Fruit fly (Drosophila melanogaster) whole organism, embryonic: ENCODE data around the gene baf.
A peak's percentile ranks its signal among the peaks of the same experiment; 100 is the strongest.

Experiments used
- Asciz ChIP-seq: fragments of 200-800 bp; sonication (Bioruptor generic); optimal IDR thresholded peaks from 2 replicates; lab custom pipeline; 2017; ENCODE audit warnings: missing biosample characterization, mild to moderate bottlenecking, missing genetic modification characterization, missing genetic modification reagents
- Bgb ChIP-seq: fragments of 200-800 bp; sonication (Bioruptor generic); IDR thresholded peaks from 2 replicates; pipeline ENCODE4 v1.3.6; 2022; ENCODE audit warnings: missing biosample characterization, missing genetic modification characterization; ENCODE audit not compliant: partially characterized antibody
- CG10321 ChIP-seq: fragments of 200-800 bp; sonication (Bioruptor generic); IDR thresholded peaks from 2 replicates; pipeline ENCODE4 v1.3.6; 2022; ENCODE audit warnings: missing biosample characterization, missing genetic modification characterization
- CG10979 ChIP-seq: fragments of 200-800 bp; sonication (Bioruptor generic); optimal IDR thresholded peaks from 2 replicates; lab custom pipeline; 2018; ENCODE audit warnings: missing biosample characterization, mild to moderate bottlenecking, missing genetic modification characterization, moderate library complexity
- CG11085 ChIP-seq: fragments of 200-800 bp; sonication (Bioruptor generic); IDR thresholded peaks from 2 replicates; pipeline ENCODE4 v1.3.6; 2022; ENCODE audit warnings: missing biosample characterization, missing genetic modification characterization
- CG11247 ChIP-seq: fragments of 200-800 bp; sonication (Bioruptor generic); IDR thresholded peaks from 2 replicates; pipeline ENCODE4 v1.3.6; 2022; ENCODE audit warnings: missing biosample characterization, missing genetic modification characterization
- CG11695 ChIP-seq: fragments of 200-800 bp; sonication (Bioruptor generic); IDR thresholded peaks from 3 replicates; pipeline ENCODE4 v1.3.6; 2022; ENCODE audit warnings: missing biosample characterization, missing genetic modification characterization
- CG12071 ChIP-seq: fragments of 200-800 bp; sonication (Bioruptor generic); optimal IDR thresholded peaks from 3 replicates; lab custom pipeline; 2018; ENCODE audit warnings: missing biosample characterization, mild to moderate bottlenecking, missing genetic modification characterization
- CG12155 ChIP-seq: fragments of 200-800 bp; sonication (Bioruptor generic); optimal IDR thresholded peaks from 3 replicates; lab custom pipeline; 2016; ENCODE audit warnings: missing biosample characterization, missing genetic modification characterization
- CG13624 ChIP-seq: fragments of 200-800 bp; sonication (Bioruptor generic); optimal IDR thresholded peaks from 2 replicates; lab custom pipeline; 2016; ENCODE audit warnings: missing biosample characterization, missing genetic modification characterization
- CG13894 ChIP-seq: fragments of 200-800 bp; sonication (Bioruptor generic); optimal IDR thresholded peaks from 3 replicates; lab custom pipeline; 2018; ENCODE audit warnings: missing biosample characterization, mild to moderate bottlenecking, missing genetic modification characterization, moderate library complexity
- CG15514 ChIP-seq: fragments of 200-800 bp; sonication (Bioruptor generic); optimal IDR thresholded peaks from 3 replicates; lab custom pipeline; 2017; ENCODE audit warnings: missing biosample characterization, missing genetic modification characterization, mild to moderate bottlenecking, moderate library complexity, missing genetic modification reagents
- CG15601 ChIP-seq: fragments of 200-800 bp; sonication (Bioruptor generic); optimal IDR thresholded peaks from 3 replicates; lab custom pipeline; 2019; ENCODE audit warnings: missing biosample characterization, mild to moderate bottlenecking, missing genetic modification characterization, moderate library complexity
- CG17359 ChIP-seq: fragments of 200-800 bp; sonication (Bioruptor generic); optimal IDR thresholded peaks from 3 replicates; lab custom pipeline; 2018; ENCODE audit warnings: missing biosample characterization, mild to moderate bottlenecking, missing genetic modification characterization, moderate library complexity
- CG17568 ChIP-seq: fragments of 200-800 bp; sonication (Bioruptor generic); optimal IDR thresholded peaks from 2 replicates; lab custom pipeline; 2018; ENCODE audit warnings: missing biosample characterization, mild to moderate bottlenecking, missing genetic modification characterization, moderate library complexity
- CG18262 ChIP-seq: fragments of 200-800 bp; optimal IDR thresholded peaks from 3 replicates; lab custom pipeline; 2019; ENCODE audit warnings: missing biosample characterization, mild to moderate bottlenecking, missing genetic modification characterization, moderate library complexity
- CG3281 ChIP-seq: fragments of 200-800 bp; sonication (Bioruptor generic); optimal IDR thresholded peaks from 3 replicates; lab custom pipeline; 2017; ENCODE audit warnings: missing biosample characterization, mild to moderate bottlenecking, missing genetic modification characterization
- CG3838 ChIP-seq: fragments of 200-800 bp; sonication (Bioruptor generic); optimal IDR thresholded peaks from 3 replicates; lab custom pipeline; 2016; ENCODE audit warnings: missing biosample characterization, missing genetic modification characterization
- CG5245 ChIP-seq: fragments of 200-800 bp; sonication (Bioruptor generic); optimal IDR thresholded peaks from 3 replicates; lab custom pipeline; 2016; ENCODE audit warnings: missing biosample characterization, missing genetic modification characterization
- CG8359 ChIP-seq: fragments of 200-800 bp; sonication (Bioruptor generic); optimal IDR thresholded peaks from 2 replicates; lab custom pipeline; 2017; ENCODE audit warnings: missing biosample characterization, mild to moderate bottlenecking, missing genetic modification characterization, borderline replicate concordance
- Meics ChIP-seq: fragments of 200-800 bp; sonication (Bioruptor generic); optimal IDR thresholded peaks from 2 replicates; lab custom pipeline; 2017; ENCODE audit warnings: missing biosample characterization, mild to moderate bottlenecking, missing genetic modification characterization
- Myb ChIP-seq: fragments of 200-800 bp; sonication (Bioruptor generic); optimal IDR thresholded peaks from 2 replicates; lab custom pipeline; 2016; ENCODE audit warnings: missing biosample characterization, missing genetic modification characterization
- Nf-YB ChIP-seq: fragments of 200-800 bp; sonication (Bioruptor generic); optimal IDR thresholded peaks from 3 replicates; lab custom pipeline; 2019; ENCODE audit warnings: missing biosample characterization, mild to moderate bottlenecking, missing genetic modification characterization, moderate library complexity
- Nf-YC ChIP-seq: fragments of 200-800 bp; optimal IDR thresholded peaks from 3 replicates; lab custom pipeline; 2019; ENCODE audit warnings: missing biosample characterization, mild to moderate bottlenecking, missing genetic modification characterization, moderate library complexity
- NfI ChIP-seq: fragments of 200-800 bp; sonication (Bioruptor generic); optimal IDR thresholded peaks from 3 replicates; lab custom pipeline; 2018; ENCODE audit warnings: missing biosample characterization, mild to moderate bottlenecking, missing genetic modification characterization, moderate library complexity
- Stat92E ChIP-seq, 3 experiments: fragments of >200 bp in 2 of 3; fragments of 200-800 bp in 1 of 3; sonication (Bioruptor generic) in 1 of 3; optimal IDR thresholded peaks; 2 replicates each; lab custom pipeline; 2017 to 2019; ENCODE audit warnings: missing biosample characterization in 3 of 3, missing genetic modification characterization in 3 of 3, mild to moderate bottlenecking in 1 of 3, moderate library complexity in 1 of 3
- Vsx1 ChIP-seq: fragments of 200-800 bp; sonication (Bioruptor generic); optimal IDR thresholded peaks from 2 replicates; lab custom pipeline; 2017; ENCODE audit warnings: missing biosample characterization, mild to moderate bottlenecking, missing genetic modification characterization, missing genetic modification reagents
- Xbp1 ChIP-seq: fragments of 200-800 bp; sonication (Bioruptor generic); optimal IDR thresholded peaks from 3 replicates; lab custom pipeline; 2016; ENCODE audit warnings: missing biosample characterization, mild to moderate bottlenecking, missing genetic modification characterization
- amos ChIP-seq: fragments of 200-800 bp; sonication (Bioruptor generic); IDR thresholded peaks from 2 replicates; pipeline ENCODE4 v1.3.6; 2022; ENCODE audit warnings: missing biosample characterization, missing genetic modification characterization; ENCODE audit not compliant: partially characterized antibody
- ap ChIP-seq: fragments of 200-800 bp; sonication (Bioruptor generic); IDR thresholded peaks from 2 replicates; pipeline ENCODE4 v1.3.6; 2022; ENCODE audit warnings: missing biosample characterization, missing genetic modification characterization
- ase ChIP-seq: fragments of 200-800 bp; sonication (Bioruptor generic); IDR thresholded peaks from 3 replicates; pipeline ENCODE4 v1.3.6; 2022; ENCODE audit warnings: missing biosample characterization, missing genetic modification characterization
- bcd ChIP-seq: fragments of 200-800 bp; sonication (Bioruptor generic); optimal IDR thresholded peaks from 2 replicates; lab custom pipeline; 2017; ENCODE audit warnings: missing biosample characterization, mild to moderate bottlenecking, missing genetic modification characterization
- btn ChIP-seq: fragments of 200-800 bp; sonication (Bioruptor generic); optimal IDR thresholded peaks from 2 replicates; lab custom pipeline; 2016; ENCODE audit warnings: missing biosample characterization, missing genetic modification characterization
- cad ChIP-seq: fragments of >200 bp; optimal IDR thresholded peaks from 2 replicates; lab custom pipeline; 2017; ENCODE audit warnings: missing biosample characterization, missing genetic modification characterization
- da ChIP-seq: fragments of 200-800 bp; sonication (Bioruptor generic); optimal IDR thresholded peaks from 2 replicates; lab custom pipeline; 2016; ENCODE audit warnings: missing biosample characterization, missing genetic modification characterization
- dan ChIP-seq: fragments of 200-800 bp; sonication (Bioruptor generic); IDR thresholded peaks from 2 replicates; pipeline ENCODE4 v1.3.6; 2022; ENCODE audit warnings: missing biosample characterization, missing genetic modification characterization
- en ChIP-seq: fragments of 200-800 bp; sonication (Bioruptor generic); optimal IDR thresholded peaks from 2 replicates; lab custom pipeline; 2016; ENCODE audit warnings: missing biosample characterization, missing genetic modification characterization
- ewg ChIP-seq: fragments of 200-800 bp; sonication (Bioruptor generic); optimal IDR thresholded peaks from 3 replicates; lab custom pipeline; 2017; ENCODE audit warnings: mild to moderate bottlenecking, missing biosample characterization, missing genetic modification reagents, missing genetic modification characterization
- ham ChIP-seq: fragments of 200-800 bp; sonication (Bioruptor generic); IDR thresholded peaks from 2 replicates; pipeline ENCODE4 v1.3.6; 2022; ENCODE audit warnings: missing biosample characterization, missing genetic modification characterization
- ken ChIP-seq: fragments of 200-800 bp; sonication (Bioruptor generic); IDR thresholded peaks from 3 replicates; pipeline ENCODE4 v1.3.6; 2022; ENCODE audit warnings: missing biosample characterization, missing genetic modification characterization
- klu ChIP-seq: fragments of 200-800 bp; sonication (Bioruptor generic); IDR thresholded peaks from 2 replicates; pipeline ENCODE4 v1.3.6; 2022; ENCODE audit warnings: missing biosample characterization, missing genetic modification characterization
- maf-S ChIP-seq: fragments of 200-800 bp; sonication (Bioruptor generic); optimal IDR thresholded peaks from 2 replicates; lab custom pipeline; 2016; ENCODE audit warnings: missing biosample characterization, missing genetic modification characterization
- phol ChIP-seq: fragments of 200-800 bp; sonication (Bioruptor generic); optimal IDR thresholded peaks from 3 replicates; lab custom pipeline; 2018; ENCODE audit warnings: missing biosample characterization, mild to moderate bottlenecking, missing genetic modification characterization, moderate library complexity
- pzg ChIP-seq: fragments of 200-800 bp; sonication (Bioruptor generic); optimal IDR thresholded peaks from 3 replicates; lab custom pipeline; 2018; ENCODE audit warnings: missing biosample characterization, mild to moderate bottlenecking, missing genetic modification characterization, moderate library complexity
- repo ChIP-seq: fragments of 200-800 bp; sonication (Bioruptor generic); optimal IDR thresholded peaks from 2 replicates; lab custom pipeline; 2016; ENCODE audit warnings: missing biosample characterization, missing genetic modification characterization
- schlank ChIP-seq: fragments of 200-800 bp; sonication (Bioruptor generic); optimal IDR thresholded peaks from 2 replicates; lab custom pipeline; 2018; ENCODE audit warnings: missing biosample characterization, mild to moderate bottlenecking, missing genetic modification characterization
- slbo ChIP-seq: fragments of 200-800 bp; sonication (Bioruptor generic); IDR thresholded peaks from 2 replicates; pipeline ENCODE4 v1.3.6; 2022; ENCODE audit warnings: missing biosample characterization, missing genetic modification characterization
- trem ChIP-seq: fragments of 200-800 bp; optimal IDR thresholded peaks from 3 replicates; lab custom pipeline; 2019; ENCODE audit warnings: missing biosample characterization, mild to moderate bottlenecking, missing genetic modification characterization, moderate library complexity
- twi ChIP-seq: fragments of 200-800 bp; optimal IDR thresholded peaks from 2 replicates; lab custom pipeline; 2019; ENCODE audit warnings: missing biosample characterization, mild to moderate bottlenecking, missing genetic modification characterization, moderate library complexity
- wor ChIP-seq: fragments of 200-800 bp; sonication (Bioruptor generic); IDR thresholded peaks from 2 replicates; pipeline ENCODE4 v1.3.6; 2022; ENCODE audit warnings: missing biosample characterization, missing genetic modification characterization

baf gene

DNA sequence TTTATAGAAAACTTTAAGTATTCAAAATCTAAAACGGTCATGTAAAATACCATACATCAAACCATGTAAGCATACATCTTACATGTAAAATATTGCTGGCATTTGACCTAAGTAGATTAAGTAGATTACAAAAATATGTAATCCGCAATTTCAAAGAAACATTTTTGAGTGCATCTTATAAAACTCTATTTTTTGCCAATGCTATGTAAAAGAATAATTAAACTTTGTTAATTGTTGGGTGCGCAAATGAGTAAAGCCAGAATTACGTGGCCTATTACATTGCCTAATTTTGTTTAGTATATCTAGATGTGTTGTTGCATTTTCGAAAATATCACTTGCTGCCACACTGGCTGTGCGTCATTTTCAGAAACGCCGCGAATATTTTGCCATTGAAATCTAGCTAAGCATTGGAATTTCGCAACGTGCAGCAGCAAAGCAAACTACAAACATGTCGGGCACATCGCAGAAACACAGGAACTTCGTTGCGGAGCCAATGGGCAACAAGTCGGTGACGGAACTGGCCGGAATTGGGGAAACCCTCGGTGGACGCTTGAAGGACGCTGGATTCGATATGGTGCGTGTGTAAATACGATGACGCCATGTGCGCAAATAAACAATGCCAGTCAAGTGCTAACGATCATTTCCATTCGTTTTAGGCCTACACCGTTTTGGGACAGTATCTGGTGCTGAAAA lies at the start of gene baf (continued):
- TF ChIP-seq Myb (peak; percentile 90), ken (GFP tag; lab: Robert Waterston, UW) (no peak), ewg (GFP tag; lab: Kevin White, UChicago) (no peak), CG13894 (no peak), slbo (GFP tag; lab: Robert Waterston, UW) (no peak), CG11085 (GFP tag; lab: Robert Waterston, UW) (no peak), pzg (GFP tag; lab: Kevin White, UChicago) (peak; percentile 61), Vsx1 (GFP tag; lab: Kevin White, UChicago) (no peak), CG13624 (GFP tag; lab: Kevin White, UChicago) (no peak), cad (GFP tag; lab: Kevin White, UChicago) (no peak), btn (no peak), trem (tag; lab: Kevin White, UChicago) (peak; percentile 47), CG12071 (no peak), CG15601 (no peak), maf-S (GFP tag; lab: Kevin White, UChicago) (no peak), CG11247 (GFP tag; lab: Robert Waterston, UW) (no peak), Asciz (GFP tag; lab: Kevin White, UChicago) (no peak), Nf-YC (tag; lab: Kevin White, UChicago) (peak; percentile 17), CG5245 (GFP tag; lab: Kevin White, UChicago) (no peak), phol (tag; lab: Kevin White, UChicago) (peak; percentile 20), CG8359 (GFP tag; lab: Kevin White, UChicago) (no peak), ham (GFP tag; lab: Robert Waterston, UW) (no peak), CG17568 (no peak), CG11695 (GFP tag; lab: Robert Waterston, UW) (0 out of 3 replicates have a peak, but pooled peaks have one; percentile 28), CG12155 (GFP tag; lab: Kevin White, UChicago) (no peak), NfI (GFP tag; lab: Kevin White, UChicago) (no peak), en (GFP tag; lab: Kevin White, UChicago) (no peak), CG3838 (GFP tag; lab: Kevin White, UChicago) (no peak), ap (GFP tag; lab: Robert Waterston, UW) (no peak), klu (GFP tag; lab: Robert Waterston, UW) (no peak), schlank (tag; lab: Kevin White, UChicago) (no peak), amos (GFP tag; lab: Robert Waterston, UW) (peak; percentile 60; the same call in 1 of the 2 replicates), CG10979 (tag; lab: Kevin White, UChicago) (no peak), CG17359 (tag; lab: Kevin White, UChicago) (no peak), ase (no peak), Nf-YB (GFP tag; lab: Kevin White, UChicago) (no peak), Meics (GFP tag; lab: Kevin White, UChicago) (no peak), CG18262 (tag; lab: Kevin White, UChicago) (no peak), dan (GFP tag; lab: Robert Waterston, UW) (no peak), wor (no peak), da (GFP tag; lab: Kevin White, UChicago) (no peak), CG10321 (GFP tag; lab: Robert Waterston, UW) (no peak), CG3281 (GFP tag; lab: Kevin White, UChicago) (no peak), Bgb (GFP tag; lab: Robert Waterston, UW) (peak; percentile 63), Xbp1 (GFP tag; lab: Kevin White, UChicago) (peak; percentile 89), repo (GFP tag; lab: Kevin White, UChicago) (no peak), twi (tag; lab: Kevin White, UChicago) (no peak), CG15514 (GFP tag; lab: Kevin White, UChicago) (no peak), Stat92E (GFP tag; optimal IDR thresholded peaks at IDR 0.05; lab: Kevin White, UChicago) (no peak), bcd (no peak)
